Fruit fly (Drosophila melanogaster) whole organism, embryonic: ENCODE data around the gene Hmbs.

Experiments used
- Antp ChIP-seq: fragments of 200-800 bp; sonication (Bioruptor generic); optimal IDR thresholded peaks from 3 replicates; lab custom pipeline; 2016; ENCODE audit warnings: missing biosample characterization, missing genetic modification characterization
- Atf-2 ChIP-seq: fragments of 200-800 bp; sonication (Bioruptor generic); optimal IDR thresholded peaks from 2 replicates; lab custom pipeline; 2016; ENCODE audit warnings: missing biosample characterization, missing genetic modification characterization
- Atf6 ChIP-seq: fragments of 200-800 bp; sonication (Bioruptor generic); IDR thresholded peaks from 2 replicates; pipeline ENCODE4 v1.3.6; 2022; ENCODE audit warnings: missing biosample characterization, missing genetic modification characterization
- Bgb ChIP-seq: fragments of 200-800 bp; sonication (Bioruptor generic); IDR thresholded peaks from 2 replicates; pipeline ENCODE4 v1.3.6; 2022; ENCODE audit warnings: missing biosample characterization, missing genetic modification characterization; ENCODE audit not compliant: partially characterized antibody
- CG10654 ChIP-seq: fragments of 200-800 bp; sonication (Bioruptor generic); optimal IDR thresholded peaks from 2 replicates; lab custom pipeline; 2016; ENCODE audit warnings: missing biosample characterization, missing genetic modification characterization
- CG10979 ChIP-seq: fragments of 200-800 bp; sonication (Bioruptor generic); optimal IDR thresholded peaks from 2 replicates; lab custom pipeline; 2018; ENCODE audit warnings: missing biosample characterization, mild to moderate bottlenecking, missing genetic modification characterization, moderate library complexity
- CG11247 ChIP-seq: fragments of 200-800 bp; sonication (Bioruptor generic); IDR thresholded peaks from 2 replicates; pipeline ENCODE4 v1.3.6; 2022; ENCODE audit warnings: missing biosample characterization, missing genetic modification characterization
- CG11398 ChIP-seq: fragments of 200-800 bp; sonication (Bioruptor generic); optimal IDR thresholded peaks from 2 replicates; lab custom pipeline; 2016; ENCODE audit warnings: missing biosample characterization, missing genetic modification characterization
- CG13296 ChIP-seq: fragments of 200-800 bp; sonication (Bioruptor generic); optimal IDR thresholded peaks from 3 replicates; lab custom pipeline; 2018; ENCODE audit warnings: missing biosample characterization, mild to moderate bottlenecking, missing genetic modification characterization
- CG15011 ChIP-seq: fragments of 200-800 bp; sonication (Bioruptor generic); optimal IDR thresholded peaks from 3 replicates; lab custom pipeline; 2018; ENCODE audit warnings: missing biosample characterization, mild to moderate bottlenecking, missing genetic modification characterization
- CG1832 ChIP-seq: fragments of 200-800 bp; sonication (Bioruptor generic); optimal IDR thresholded peaks from 2 replicates; lab custom pipeline; 2017; ENCODE audit warnings: missing biosample characterization, mild to moderate bottlenecking, missing genetic modification characterization, inconsistent platforms
- CG31441 ChIP-seq: fragments of 200-800 bp; sonication (Bioruptor generic); IDR thresholded peaks from 2 replicates; pipeline ENCODE4 v1.3.6; 2022; ENCODE audit warnings: missing biosample characterization, missing genetic modification characterization
- CG43689 ChIP-seq: fragments of 200-800 bp; sonication (Bioruptor generic); IDR thresholded peaks from 2 replicates; pipeline ENCODE4 v1.3.6; 2022; ENCODE audit warnings: missing biosample characterization, missing genetic modification characterization
- CG4707 ChIP-seq: fragments of 200-800 bp; sonication (Bioruptor generic); optimal IDR thresholded peaks from 2 replicates; lab custom pipeline; 2018; ENCODE audit warnings: missing biosample characterization, mild to moderate bottlenecking, missing genetic modification characterization, moderate library complexity
- CG8290 ChIP-seq, 3 experiments: fragments of 200-800 bp; sonication (Bioruptor generic); optimal IDR thresholded peaks; 2 replicates each; lab custom pipeline; 2016 to 2019; ENCODE audit warnings: missing biosample characterization in 3 of 3, missing genetic modification characterization in 3 of 3, mild to moderate bottlenecking in 2 of 3, moderate library complexity in 1 of 3
- D19A ChIP-seq: fragments of 200-800 bp; optimal IDR thresholded peaks from 3 replicates; lab custom pipeline; 2019; ENCODE audit warnings: missing biosample characterization, mild to moderate bottlenecking, missing genetic modification characterization, moderate library complexity
- Deaf1 ChIP-seq: fragments of 200-800 bp; optimal IDR thresholded peaks from 3 replicates; lab custom pipeline; 2019; ENCODE audit warnings: missing biosample characterization, mild to moderate bottlenecking, missing genetic modification characterization, moderate library complexity
- Gsc ChIP-seq: fragments of 200-800 bp; sonication (Bioruptor generic); IDR thresholded peaks from 2 replicates; pipeline ENCODE4 v1.3.6; 2022; ENCODE audit warnings: missing biosample characterization, missing genetic modification characterization
- Hr39 ChIP-seq: fragments of >200 bp; optimal IDR thresholded peaks from 2 replicates; lab custom pipeline; 2017
- Lhr ChIP-seq: fragments of 200-800 bp; sonication (Bioruptor generic); optimal IDR thresholded peaks from 3 replicates; lab custom pipeline; 2017; ENCODE audit warnings: mild to moderate bottlenecking, missing biosample characterization, missing genetic modification reagents, missing genetic modification characterization
- Nf-YA ChIP-seq: fragments of 200-800 bp; sonication (Bioruptor generic); IDR thresholded peaks from 2 replicates; pipeline ENCODE4 v1.3.6; 2022; ENCODE audit warnings: missing biosample characterization, missing genetic modification characterization
- Ptx1 ChIP-seq: fragments of 200-800 bp; sonication (Bioruptor generic); IDR thresholded peaks from 2 replicates; pipeline ENCODE4 v1.3.6; 2022; ENCODE audit warnings: missing biosample characterization, missing genetic modification characterization
- Ravus ChIP-seq: fragments of 200-800 bp; sonication (Bioruptor generic); IDR thresholded peaks from 2 replicates; pipeline ENCODE4 v1.3.6; 2022; ENCODE audit warnings: missing biosample characterization, missing genetic modification characterization
- Scr ChIP-seq: fragments of 200-800 bp; sonication (Bioruptor generic); IDR thresholded peaks from 2 replicates; pipeline ENCODE4 v1.3.6; 2022; ENCODE audit warnings: missing biosample characterization, missing genetic modification characterization; ENCODE audit not compliant: partially characterized antibody
- Sry-β ChIP-seq: fragments of 200-800 bp; sonication (Bioruptor generic); optimal IDR thresholded peaks from 2 replicates; lab custom pipeline; 2018; ENCODE audit warnings: missing biosample characterization, mild to moderate bottlenecking, missing genetic modification characterization, moderate library complexity
- Ssrp ChIP-seq: fragments of 200-800 bp; sonication (Bioruptor generic); optimal IDR thresholded peaks from 2 replicates; lab custom pipeline; 2018; ENCODE audit warnings: missing biosample characterization, mild to moderate bottlenecking, missing genetic modification characterization, moderate library complexity
- TFAM ChIP-seq: fragments of 200-800 bp; sonication (Bioruptor generic); optimal IDR thresholded peaks from 2 replicates; lab custom pipeline; 2017; ENCODE audit warnings: missing biosample characterization, missing genetic modification characterization, inconsistent platforms
- Xrp1 ChIP-seq: fragments of 200-800 bp; sonication (Bioruptor generic); IDR thresholded peaks from 2 replicates; pipeline ENCODE4 v1.3.6; 2022; ENCODE audit warnings: missing biosample characterization, missing genetic modification characterization
- ara ChIP-seq: fragments of 200-800 bp; sonication (Bioruptor generic); IDR thresholded peaks from 2 replicates; pipeline ENCODE4 v1.3.6; 2022; ENCODE audit warnings: missing biosample characterization, missing genetic modification characterization
- ase ChIP-seq: fragments of 200-800 bp; sonication (Bioruptor generic); IDR thresholded peaks from 3 replicates; pipeline ENCODE4 v1.3.6; 2022; ENCODE audit warnings: missing biosample characterization, missing genetic modification characterization
- btn ChIP-seq: fragments of 200-800 bp; sonication (Bioruptor generic); optimal IDR thresholded peaks from 2 replicates; lab custom pipeline; 2016; ENCODE audit warnings: missing biosample characterization, missing genetic modification characterization
- cg ChIP-seq: fragments of 200-800 bp; sonication (Bioruptor generic); optimal IDR thresholded peaks from 3 replicates; lab custom pipeline; 2019; ENCODE audit warnings: missing biosample characterization, mild to moderate bottlenecking, missing genetic modification characterization, moderate library complexity
- dm ChIP-seq: fragments of 200-800 bp; sonication (Bioruptor generic); optimal IDR thresholded peaks from 3 replicates; lab custom pipeline; 2016; ENCODE audit warnings: missing biosample characterization, missing genetic modification characterization
- dmrt99B ChIP-seq: fragments of 200-800 bp; sonication (Bioruptor generic); optimal IDR thresholded peaks from 2 replicates; lab custom pipeline; 2018; ENCODE audit warnings: missing biosample characterization, mild to moderate bottlenecking, missing genetic modification characterization, moderate library complexity
- ewg ChIP-seq: fragments of 200-800 bp; sonication (Bioruptor generic); optimal IDR thresholded peaks from 3 replicates; lab custom pipeline; 2017; ENCODE audit warnings: mild to moderate bottlenecking, missing biosample characterization, missing genetic modification reagents, missing genetic modification characterization
- exex ChIP-seq: fragments of 200-800 bp; sonication (Bioruptor generic); optimal IDR thresholded peaks from 4 replicates; lab custom pipeline; 2018; ENCODE audit warnings: missing biosample characterization, mild to moderate bottlenecking, missing genetic modification characterization, moderate library complexity
- fu2 ChIP-seq: fragments of 200-800 bp; sonication (Bioruptor generic); optimal IDR thresholded peaks from 2 replicates; lab custom pipeline; 2016; ENCODE audit warnings: missing biosample characterization, missing genetic modification characterization
- gem ChIP-seq: fragments of 200-800 bp; sonication (Bioruptor generic); optimal IDR thresholded peaks from 2 replicates; lab custom pipeline; 2019; ENCODE audit warnings: missing biosample characterization, mild to moderate bottlenecking, missing genetic modification characterization, moderate library complexity
- gfzf ChIP-seq: fragments of 200-800 bp; sonication (Bioruptor generic); optimal IDR thresholded peaks from 2 replicates; lab custom pipeline; 2016; ENCODE audit warnings: missing biosample characterization, mild to moderate bottlenecking, missing genetic modification characterization, moderate library complexity
- grau ChIP-seq: fragments of 200-800 bp; optimal IDR thresholded peaks from 3 replicates; lab custom pipeline; 2019; ENCODE audit warnings: missing biosample characterization, mild to moderate bottlenecking, missing genetic modification characterization, moderate library complexity
- grn ChIP-seq: fragments of 200-800 bp; sonication (Bioruptor generic); optimal IDR thresholded peaks from 3 replicates; lab custom pipeline; 2017; ENCODE audit warnings: missing biosample characterization, missing genetic modification characterization
- org-1 ChIP-seq: fragments of 200-800 bp; sonication (Bioruptor generic); optimal IDR thresholded peaks from 2 replicates; lab custom pipeline; 2017; ENCODE audit warnings: missing biosample characterization, missing genetic modification characterization
- pfk ChIP-seq: fragments of 200-800 bp; sonication (Bioruptor generic); optimal IDR thresholded peaks from 2 replicates; lab custom pipeline; 2018; ENCODE audit warnings: missing biosample characterization, mild to moderate bottlenecking, missing genetic modification characterization, moderate library complexity
- pzg ChIP-seq: fragments of 200-800 bp; sonication (Bioruptor generic); optimal IDR thresholded peaks from 3 replicates; lab custom pipeline; 2018; ENCODE audit warnings: missing biosample characterization, mild to moderate bottlenecking, missing genetic modification characterization, moderate library complexity
- sens ChIP-seq: fragments of 200-800 bp; sonication (Bioruptor generic); peaks from one replicate; lab custom pipeline; 2016; ENCODE audit warnings: missing biosample characterization, missing genetic modification characterization
- sens-2 ChIP-seq: fragments of 200-800 bp; sonication (Bioruptor generic); IDR thresholded peaks from 2 replicates; pipeline ENCODE4 v1.3.6; 2022; ENCODE audit warnings: missing biosample characterization, missing genetic modification characterization
- sob ChIP-seq: fragments of 200-800 bp; sonication (Bioruptor generic); IDR thresholded peaks from 2 replicates; pipeline ENCODE4 v1.3.6; 2022; ENCODE audit warnings: missing biosample characterization, missing genetic modification characterization
- tio ChIP-seq: fragments of 200-800 bp; sonication (Bioruptor generic); optimal IDR thresholded peaks from 2 replicates; lab custom pipeline; 2017; ENCODE audit warnings: missing biosample characterization, missing genetic modification characterization, inconsistent platforms
- tna ChIP-seq: fragments of 200-800 bp; sonication (Bioruptor generic); IDR thresholded peaks from 2 replicates; pipeline ENCODE4 v1.3.6; 2022; ENCODE audit warnings: missing biosample characterization, missing genetic modification characterization; ENCODE audit not compliant: partially characterized antibody
- tup ChIP-seq: fragments of 200-800 bp; sonication (Bioruptor generic); optimal IDR thresholded peaks from 2 replicates; lab custom pipeline; 2016; ENCODE audit warnings: missing biosample characterization, mild to moderate bottlenecking, missing genetic modification characterization, moderate library complexity
- zfh1 ChIP-seq: fragments of 200-800 bp; sonication (Bioruptor generic); IDR thresholded peaks from 3 replicates; pipeline ENCODE4 v1.3.6; 2022; ENCODE audit warnings: missing biosample characterization, missing genetic modification characterization

The Hmbs gene

DNA sequence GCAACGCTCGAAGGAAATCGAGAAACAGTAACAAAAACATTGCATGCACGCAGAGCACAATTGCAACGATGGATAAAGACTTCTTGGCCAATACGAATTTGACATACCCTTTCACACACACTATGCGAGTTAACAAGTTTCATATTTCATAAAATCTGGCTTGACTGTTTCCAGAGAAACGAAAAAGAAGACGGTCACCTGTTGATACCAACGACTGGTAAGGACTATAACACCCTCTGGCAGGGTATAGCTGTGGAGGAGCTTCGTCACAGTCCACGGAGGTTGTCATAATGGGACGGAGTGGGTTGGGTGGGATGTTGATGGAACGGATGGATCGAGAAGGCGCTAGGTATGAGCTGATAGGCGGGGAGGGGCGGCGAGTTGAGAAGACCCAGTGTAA, 13.6 kb downstream of the Hmbs start (continued):
- TF ChIP-seq ewg (GFP tag; lab: Kevin White, UChicago): no peak
- TF ChIP-seq Atf-2 (GFP tag; lab: Kevin White, UChicago): no peak
- TF ChIP-seq TFAM: no peak
- 0 out of 2 replicates have a peak, but pooled peaks have one; percentile 29 for TF ChIP-seq Ptx1 (GFP tag; lab: Robert Waterston, UW)
- no peak for TF ChIP-seq CG4707 (GFP tag; lab: Kevin White, UChicago)
- TF ChIP-seq CG10654 (GFP tag; lab: Kevin White, UChicago): no peak
- TF ChIP-seq Hr39: no peak
- no peak for TF ChIP-seq fu2 (GFP tag; lab: Kevin White, UChicago)
- TF ChIP-seq zfh1 (GFP tag; lab: Robert Waterston, UW): 0 out of 3 replicates have a peak, but pooled peaks have one; percentile 23
- TF ChIP-seq CG11247 (GFP tag; lab: Robert Waterston, UW): no peak
- no peak for TF ChIP-seq dmrt99B (tag; lab: Kevin White, UChicago)
- TF ChIP-seq Bgb (GFP tag; lab: Robert Waterston, UW): no peak
- TF ChIP-seq Deaf1 (tag; lab: Kevin White, UChicago): no peak
- TF ChIP-seq cg (GFP tag; lab: Kevin White, UChicago): no peak
- TF ChIP-seq CG15011 (GFP tag; lab: Kevin White, UChicago): no peak
- 0 out of 2 replicates have a peak, but pooled peaks have one; percentile 5 for TF ChIP-seq sens-2
- peak; percentile 82 for TF ChIP-seq D19A
- peak; percentile 9 for TF ChIP-seq Antp (GFP tag; lab: Kevin White, UChicago)
- no peak for TF ChIP-seq CG31441 (GFP tag; lab: Robert Waterston, UW)
- 0 out of 2 replicates have a peak, but pooled peaks have one; percentile 28 for TF ChIP-seq Gsc (GFP tag; lab: Robert Waterston, UW)
- TF ChIP-seq Ravus (GFP tag; lab: Robert Waterston, UW): no peak
- TF ChIP-seq tio (GFP tag; lab: Kevin White, UChicago): no peak

DNA sequence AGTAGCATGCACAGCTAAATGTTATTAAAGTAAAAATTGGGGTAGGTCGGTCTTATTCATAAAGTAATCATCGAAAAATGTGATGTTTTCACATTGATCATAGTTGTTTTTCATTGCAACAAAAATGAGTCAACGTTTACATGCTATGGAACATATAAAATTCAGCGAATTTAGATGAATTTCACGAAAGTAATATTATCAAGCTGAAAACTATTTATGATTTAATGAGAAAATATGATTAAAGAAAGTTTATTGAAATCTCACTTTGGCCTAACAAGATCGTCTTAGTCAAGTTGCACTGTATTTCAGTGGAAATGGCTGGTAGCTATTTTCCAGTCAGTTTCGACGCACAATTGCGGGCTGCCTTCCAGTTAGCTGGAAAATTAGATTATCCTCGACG, 14.2 kb downstream of the Hmbs start:
- TF ChIP-seq CG43689 (GFP tag; lab: Robert Waterston, UW): no peak
- no peak for TF ChIP-seq Atf6 (GFP tag; lab: Robert Waterston, UW)
- no peak for TF ChIP-seq tup (GFP tag; lab: Kevin White, UChicago)
- no peak for TF ChIP-seq pzg (GFP tag; lab: Kevin White, UChicago)
- TF ChIP-seq CG13296 (GFP tag; lab: Kevin White, UChicago): no peak
- TF ChIP-seq Nf-YA (GFP tag; lab: Robert Waterston, UW): no peak
- peak; percentile 29 for TF ChIP-seq Ssrp (tag; lab: Kevin White, UChicago)
- peak; percentile 80 for TF ChIP-seq sens
- no peak for TF ChIP-seq tna (GFP tag; lab: Robert Waterston, UW)
- TF ChIP-seq grn (GFP tag; lab: Kevin White, UChicago): no peak
- TF ChIP-seq sob (GFP tag; lab: Robert Waterston, UW): no peak
- no peak for TF ChIP-seq org-1 (GFP tag; lab: Kevin White, UChicago)
- no peak for TF ChIP-seq CG1832 (GFP tag; lab: Kevin White, UChicago)
- no peak for TF ChIP-seq CG10979 (tag; lab: Kevin White, UChicago)
- no peak for TF ChIP-seq Sry-β
- no peak for TF ChIP-seq CG8290 (GFP tag; optimal IDR thresholded peaks at IDR 0.05; lab: Kevin White, UChicago)
- no peak for TF ChIP-seq CG8290 (tag; optimal IDR thresholded peaks at IDR 0.05; lab: Kevin White, UChicago)
- no peak for TF ChIP-seq exex (tag; lab: Kevin White, UChicago)
- no peak for TF ChIP-seq pfk (GFP tag; lab: Kevin White, UChicago)
- no peak for TF ChIP-seq Scr (GFP tag; lab: Robert Waterston, UW)
- peak; percentile 6; the same call in 1 of the 3 replicates for TF ChIP-seq ase (GFP tag; lab: Robert Waterston, UW)
- no peak for TF ChIP-seq dm (GFP tag; lab: Kevin White, UChicago)
- peak; percentile 30 for TF ChIP-seq tio (GFP tag; lab: Kevin White, UChicago)
- no peak for TF ChIP-seq btn (GFP tag; lab: Kevin White, UChicago)
- TF ChIP-seq gem (tag; lab: Kevin White, UChicago): peak; percentile 21
- 0 out of 2 replicates have a peak, but pooled peaks have one; percentile 29 for TF ChIP-seq ara
- no peak for TF ChIP-seq CG11398 (GFP tag; lab: Kevin White, UChicago)
- no peak for TF ChIP-seq Lhr (GFP tag; lab: Kevin White, UChicago)
- no peak for TF ChIP-seq Xrp1 (GFP tag; lab: Robert Waterston, UW)
- TF ChIP-seq zfh1 (GFP tag; lab: Robert Waterston, UW): no peak
- peak; percentile 81 for TF ChIP-seq grau (tag; lab: Kevin White, UChicago)
- TF ChIP-seq gfzf (GFP tag; lab: Kevin White, UChicago): no peak
